Worm (Caenorhabditis elegans): ENCODE results near the gene nhr-172.

DNA sequence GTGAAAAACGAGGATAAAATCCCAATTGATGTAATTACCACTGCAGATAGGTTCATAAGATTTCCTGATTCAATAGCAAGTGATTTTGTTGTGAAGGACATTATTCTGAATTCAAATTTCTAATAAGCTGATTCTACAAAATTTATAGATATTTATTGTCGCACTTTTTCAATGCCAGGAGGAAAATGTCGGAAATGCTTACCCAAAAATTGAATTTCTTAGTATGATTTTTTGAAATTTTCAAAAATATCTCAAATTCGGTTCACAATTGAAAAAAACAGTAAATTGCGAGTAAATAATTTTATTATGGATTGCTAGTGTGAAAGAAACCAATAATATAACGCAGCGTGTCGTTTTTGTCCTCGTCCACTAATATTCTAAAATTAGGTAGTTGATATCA, 15.9 kb upstream of the nhr-172 start, which contains the start of gene srbc-10:
- TF ChIP-seq ama-1 (optimal IDR thresholded peaks at IDR 0.05) (no peak), tbx-11 (GFP tag; IDR thresholded peaks at IDR 0.05) (no peak), tbx-37 (GFP tag; conservative IDR thresholded peaks at IDR 0.05) (no peak), tra-4 (tag; optimal IDR thresholded peaks at IDR 0.05) (no peak), ceh-36 (tag; optimal IDR thresholded peaks at IDR 0.05) (no peak), F13C5.2 (tag; optimal IDR thresholded peaks at IDR 0.05) (no peak), flt-1 (GFP tag; IDR thresholded peaks at IDR 0.05) (no peak), aly-1 (tag; optimal IDR thresholded peaks at IDR 0.05) (no peak), hmg-4 (GFP tag; optimal IDR thresholded peaks at IDR 0.05) (no peak), pes-1 (GFP tag; IDR thresholded peaks at IDR 0.05) (no peak), hmbx-1 (tag; optimal IDR thresholded peaks at IDR 0.05) (no peak), B0310.2 (tag; optimal IDR thresholded peaks at IDR 0.05) (no peak), sea-1 (GFP tag; conservative IDR thresholded peaks at IDR 0.05) (no peak), hnd-1 (tag; optimal IDR thresholded peaks at IDR 0.05) (no peak)
